Worm (Caenorhabditis elegans) whole organism, dauer: ENCODE measurements around the gene C36A4.10.

Source experiments
- unc-62 ChIP-seq: sonication (generic microtip); optimal IDR thresholded peaks from 2 replicates; lab custom pipeline; 2017; ENCODE audit warnings: missing biosample characterization, missing genetic modification reagents, missing genetic modification characterization

C36A4.10 gene

DNA sequence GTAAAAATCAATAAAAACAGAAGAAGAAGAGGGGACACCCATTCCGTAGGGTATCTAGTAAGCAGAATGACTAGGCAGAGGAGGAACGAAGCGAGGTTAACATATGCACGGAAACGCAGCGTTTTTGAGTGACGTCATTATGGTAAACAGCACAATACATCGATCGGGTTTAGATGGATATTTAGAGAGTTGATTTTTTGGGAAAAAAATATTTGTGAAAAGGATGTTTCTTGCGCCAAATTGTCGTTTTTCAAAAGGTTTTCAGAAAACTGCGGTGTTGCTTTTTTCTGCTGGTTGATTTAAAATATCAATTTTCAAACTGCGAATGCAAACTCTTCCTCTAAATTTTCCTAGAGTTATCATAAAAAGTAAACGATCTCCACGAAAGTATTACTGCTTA lies at the start of gene C36A4.10:
Gene C36A4.10 (minus strand): TSS at position 101 of the 400 bp plus-strand sequence.
- TF ChIP-seq unc-62 (GFP tag; lab: Kevin White, UChicago): no peak

DNA sequence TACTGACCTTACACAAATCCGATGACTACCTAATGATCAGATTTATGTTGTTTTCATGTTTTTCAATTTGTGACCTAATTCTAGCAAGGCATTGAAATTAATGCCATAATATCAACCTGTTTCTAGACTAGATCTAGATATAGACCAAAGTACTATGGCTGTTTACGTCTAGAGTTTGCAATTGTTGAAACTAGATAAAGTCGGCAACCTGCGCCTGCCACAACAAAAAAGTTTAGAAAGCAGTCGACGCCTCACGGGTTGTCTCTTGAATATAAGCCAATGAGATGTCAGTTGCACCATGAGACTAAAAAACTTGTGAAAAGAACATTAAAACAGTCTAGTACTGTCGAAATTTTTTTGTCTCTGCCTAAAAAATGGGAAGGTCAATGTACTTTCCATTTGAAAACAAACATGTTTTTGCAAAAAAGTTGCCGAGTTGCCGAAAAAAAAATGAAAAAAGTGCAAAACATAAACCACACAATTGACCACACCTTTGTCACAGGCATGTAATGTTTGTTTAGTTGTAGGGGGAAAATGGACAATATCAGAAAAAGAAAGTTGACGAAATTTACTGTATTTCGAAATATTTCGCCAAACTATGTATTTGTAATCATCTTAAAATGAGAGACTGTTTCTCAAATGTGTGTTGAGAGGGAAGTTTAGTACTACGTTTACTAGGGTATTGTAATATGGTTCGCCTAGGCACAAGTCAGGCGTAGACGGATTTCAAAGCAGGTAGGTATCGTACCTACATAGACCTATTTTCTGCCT lies 47.9 kb upstream of the C36A4.10 start:
- no peak for TF ChIP-seq unc-62 (GFP tag; lab: Kevin White, UChicago)

DNA sequence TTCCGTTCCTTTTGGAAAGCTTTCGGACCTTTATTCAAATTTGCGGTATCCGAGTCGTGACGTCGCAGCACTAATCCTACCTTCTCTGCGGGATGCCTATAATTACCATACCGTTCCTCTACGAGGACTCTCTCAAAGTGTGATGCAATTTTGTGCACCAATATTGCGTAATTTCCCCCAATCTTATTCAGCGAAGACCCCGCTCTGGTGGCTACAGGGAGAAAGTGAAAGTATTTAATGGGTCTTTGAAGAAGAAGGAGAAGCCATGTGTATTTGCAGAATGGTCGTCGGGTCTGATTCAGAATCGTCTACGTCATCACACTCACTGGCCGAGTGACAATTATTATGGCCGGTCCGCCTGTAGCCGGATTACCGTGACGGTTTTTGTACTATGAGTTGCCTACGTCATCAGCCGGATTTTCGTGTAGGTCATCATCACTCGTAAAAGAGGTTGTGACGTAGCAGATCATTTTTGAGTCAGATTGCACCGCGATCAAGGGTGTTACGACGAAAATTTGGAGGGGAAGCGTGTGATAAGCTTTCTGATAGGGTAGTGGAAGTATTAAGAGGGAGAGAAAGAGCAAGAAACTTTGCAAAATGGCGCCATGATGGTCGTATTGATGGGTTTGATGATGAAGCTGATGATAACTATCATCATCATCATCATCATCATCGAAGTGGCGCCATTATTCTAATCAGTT lies 45.1 kb upstream of the C36A4.10 start:
- TF ChIP-seq unc-62 (GFP tag; lab: Kevin White, UChicago): no peak

DNA sequence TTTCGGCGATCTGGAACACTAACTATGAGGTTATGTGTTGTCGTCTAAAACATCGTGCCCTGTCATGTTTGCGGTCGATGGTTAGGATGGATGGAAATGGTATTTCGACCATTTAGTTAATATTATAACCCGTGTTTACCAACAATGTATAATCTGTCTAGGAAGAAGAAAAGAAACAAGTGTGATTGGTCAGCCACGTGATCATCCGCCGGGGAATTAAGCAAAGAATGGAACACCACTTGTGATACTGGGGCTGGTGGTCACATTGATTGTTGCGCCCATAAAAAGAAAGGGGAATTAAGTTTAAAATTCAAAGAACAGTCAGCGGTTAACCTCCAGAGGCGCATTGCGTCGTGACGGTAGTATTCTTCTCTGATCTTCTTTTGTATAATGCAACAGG lies 44.3 kb upstream of the C36A4.10 start:
- TF ChIP-seq unc-62 (GFP tag; lab: Kevin White, UChicago): no peak

DNA sequence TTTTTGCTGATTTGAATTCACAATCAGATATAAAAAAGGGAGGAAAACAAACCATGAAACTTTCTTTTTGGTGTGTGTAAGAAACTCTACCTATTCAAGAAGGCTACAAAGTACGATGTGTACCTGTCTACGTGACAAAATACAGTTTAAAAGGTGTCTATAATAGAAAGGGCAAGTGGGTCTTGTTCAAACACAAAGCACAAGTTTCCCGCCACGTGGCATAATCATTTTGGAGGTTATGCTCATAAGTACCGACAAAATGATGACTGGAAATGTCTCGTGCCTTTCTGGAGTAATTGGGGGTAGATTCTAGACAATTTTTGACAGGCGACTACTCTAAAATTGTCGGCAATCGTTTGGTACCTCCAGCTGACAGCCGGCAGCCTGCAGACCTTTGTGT lies 43.6 kb upstream of the C36A4.10 start:
- TF ChIP-seq unc-62 (GFP tag; lab: Kevin White, UChicago): no peak

DNA sequence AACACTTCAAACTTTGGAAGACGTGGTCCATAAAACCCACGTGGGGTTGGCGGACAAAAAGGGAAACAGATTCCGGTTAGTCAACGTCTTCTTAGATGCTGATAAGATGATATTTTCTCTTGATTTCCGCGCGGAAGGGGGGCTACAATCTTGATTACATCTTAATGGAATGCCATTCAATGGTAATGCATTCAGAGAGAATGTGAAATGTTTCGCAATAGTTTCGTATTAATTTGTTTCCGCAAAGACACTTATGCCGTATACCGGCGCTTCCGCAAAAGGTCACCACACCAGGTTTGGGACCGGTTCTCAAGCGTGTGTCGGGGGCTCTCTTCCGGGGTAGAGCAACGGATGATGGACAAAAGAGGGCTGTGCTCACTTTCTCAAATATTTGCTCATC lies 43.2 kb upstream of the C36A4.10 start:
- TF ChIP-seq unc-62 (GFP tag; lab: Kevin White, UChicago): no peak

DNA sequence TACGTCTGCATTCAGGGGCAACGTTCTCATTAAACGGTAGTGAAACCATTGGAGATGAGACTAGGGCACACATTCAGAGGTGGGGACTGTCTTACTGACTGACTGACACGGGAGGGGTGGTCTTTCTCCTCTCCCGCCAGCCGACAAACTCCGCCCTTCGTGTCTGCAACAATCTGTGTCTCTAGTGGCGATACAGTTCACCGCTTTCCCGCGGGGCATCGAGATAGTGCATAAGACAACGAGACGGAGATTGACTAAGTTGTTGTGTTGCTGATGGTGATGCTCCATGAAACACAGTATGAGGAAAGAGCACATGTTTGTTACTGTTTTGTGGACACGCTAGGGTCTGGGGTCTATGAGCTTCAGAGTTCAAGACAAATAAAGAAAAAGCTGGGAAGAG lies 42.1 kb upstream of the C36A4.10 start:
- no peak for TF ChIP-seq unc-62 (GFP tag; lab: Kevin White, UChicago)

DNA sequence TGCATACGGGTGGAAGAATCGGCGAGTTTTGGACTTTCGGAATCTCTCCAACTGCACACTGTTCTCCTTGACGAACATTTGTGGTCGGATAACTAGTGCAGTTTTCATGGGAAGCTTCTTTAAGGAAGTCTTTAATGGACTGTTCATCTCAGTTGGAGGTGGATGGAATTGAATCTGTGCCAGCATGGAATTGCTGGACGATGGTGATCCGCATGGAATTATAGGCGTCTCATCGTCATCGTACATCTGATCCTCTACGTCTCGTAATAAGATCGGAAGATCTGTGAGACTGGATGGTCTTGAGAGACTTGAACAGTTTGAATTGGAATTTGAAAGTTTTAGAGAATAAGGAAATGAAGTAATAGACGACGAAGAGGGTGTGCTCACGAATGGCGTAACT lies 41.7 kb upstream of the C36A4.10 start:
- TF ChIP-seq unc-62 (GFP tag; lab: Kevin White, UChicago): no peak

DNA sequence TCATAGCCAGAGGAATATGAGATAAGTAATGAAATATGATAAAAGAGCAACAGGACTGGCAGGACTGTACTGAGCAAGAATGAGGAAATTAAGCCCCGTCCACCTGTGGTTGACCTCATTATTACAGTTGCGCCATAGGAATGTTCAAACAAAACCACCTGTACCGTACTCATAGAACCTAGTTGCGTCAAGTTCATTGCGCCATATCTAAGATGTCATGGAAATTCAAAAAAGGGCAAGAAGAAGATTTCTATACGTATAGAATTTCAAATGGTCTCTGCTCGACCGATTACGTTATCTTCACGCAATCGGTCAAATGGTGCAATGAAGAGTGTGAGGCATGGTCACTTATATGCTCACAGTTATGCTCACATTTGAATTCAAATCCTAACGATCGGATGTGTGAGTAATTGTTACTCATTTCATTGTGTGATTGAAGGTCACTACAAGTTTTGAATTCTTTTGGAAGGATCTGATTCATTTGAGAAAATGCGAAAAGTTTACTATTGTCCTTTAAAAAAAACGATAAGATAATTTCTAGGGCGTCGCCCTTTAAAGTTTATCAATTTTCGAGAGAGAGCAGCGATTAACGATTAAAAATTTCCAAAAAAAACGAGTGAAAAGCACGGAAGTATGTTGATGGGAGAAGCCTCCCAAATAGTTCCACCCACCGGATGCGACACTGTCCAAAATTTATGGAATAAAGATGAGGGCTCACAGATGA lies 40.6 kb upstream of the C36A4.10 start:
- TF ChIP-seq unc-62 (GFP tag; lab: Kevin White, UChicago): no peak

DNA sequence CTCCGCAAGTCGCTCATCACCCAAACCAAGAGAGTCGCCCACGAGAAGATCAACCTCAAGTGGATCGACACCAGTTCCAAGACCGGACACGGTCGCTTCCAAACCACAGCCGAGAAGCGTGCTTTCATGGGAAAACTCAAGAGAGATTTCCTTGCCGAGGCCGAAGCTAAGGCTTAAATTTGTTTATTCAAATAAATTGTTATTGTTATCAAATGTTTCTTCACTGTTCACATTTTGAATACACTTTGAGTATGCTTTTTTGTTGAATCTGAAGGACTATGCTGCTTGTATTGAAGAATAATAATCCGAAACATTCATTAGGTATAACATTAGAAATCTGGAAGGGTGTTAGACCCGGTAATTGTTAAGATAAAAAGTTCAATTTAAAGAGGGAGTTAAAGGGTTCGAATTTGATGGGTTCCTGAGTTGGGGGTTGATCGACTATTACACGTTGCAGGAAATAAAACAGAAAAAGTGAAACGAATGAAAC lies 38.1 kb upstream of the C36A4.10 start:
- TF ChIP-seq unc-62 (GFP tag; lab: Kevin White, UChicago): no peak

DNA sequence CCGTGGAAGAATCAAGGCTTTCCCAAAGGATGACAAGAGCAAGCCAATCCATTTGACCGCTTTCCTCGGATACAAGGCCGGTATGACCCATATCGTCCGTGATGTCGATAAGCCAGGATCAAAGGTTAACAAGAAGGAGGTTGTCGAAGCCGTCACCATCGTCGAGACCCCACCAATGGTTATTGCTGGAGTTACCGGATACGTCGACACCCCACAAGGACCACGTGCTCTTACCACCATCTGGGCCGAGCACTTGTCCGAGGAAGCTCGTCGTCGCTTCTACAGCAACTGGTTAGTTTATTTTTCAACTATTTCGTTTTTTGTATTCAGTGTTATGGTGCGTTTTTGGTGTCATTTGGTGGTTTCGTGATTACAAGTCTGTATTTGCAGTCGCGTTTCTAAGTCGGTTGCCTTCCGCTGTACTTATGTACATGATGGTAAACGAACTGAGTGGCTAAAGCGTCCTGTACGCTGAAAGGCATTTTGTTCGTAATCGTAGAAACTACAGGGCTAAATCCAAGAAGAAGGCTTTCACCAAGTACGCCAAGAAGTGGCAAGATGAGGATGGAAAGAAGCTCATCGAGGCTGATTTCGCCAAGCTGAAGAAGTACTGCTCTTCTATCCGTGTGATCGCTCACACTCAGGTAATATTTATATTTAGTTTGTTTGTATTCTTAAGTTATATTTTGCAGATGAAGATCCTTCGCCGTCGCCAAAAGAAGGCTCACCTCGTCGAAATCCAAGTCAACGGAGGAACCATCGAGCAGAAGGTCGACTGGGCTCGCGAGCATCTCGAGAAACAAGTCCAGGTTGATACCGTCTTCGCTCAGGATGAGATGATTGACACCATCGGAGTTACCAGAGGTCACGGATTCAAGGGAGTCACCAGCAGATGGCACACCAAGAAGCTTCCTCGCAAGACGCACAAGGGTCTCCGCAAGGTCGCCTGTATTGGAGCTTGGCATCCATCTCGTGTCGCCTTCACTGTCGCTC lies 37.0 kb upstream of the C36A4.10 start:
- TF ChIP-seq unc-62 (GFP tag; lab: Kevin White, UChicago): no peak

DNA sequence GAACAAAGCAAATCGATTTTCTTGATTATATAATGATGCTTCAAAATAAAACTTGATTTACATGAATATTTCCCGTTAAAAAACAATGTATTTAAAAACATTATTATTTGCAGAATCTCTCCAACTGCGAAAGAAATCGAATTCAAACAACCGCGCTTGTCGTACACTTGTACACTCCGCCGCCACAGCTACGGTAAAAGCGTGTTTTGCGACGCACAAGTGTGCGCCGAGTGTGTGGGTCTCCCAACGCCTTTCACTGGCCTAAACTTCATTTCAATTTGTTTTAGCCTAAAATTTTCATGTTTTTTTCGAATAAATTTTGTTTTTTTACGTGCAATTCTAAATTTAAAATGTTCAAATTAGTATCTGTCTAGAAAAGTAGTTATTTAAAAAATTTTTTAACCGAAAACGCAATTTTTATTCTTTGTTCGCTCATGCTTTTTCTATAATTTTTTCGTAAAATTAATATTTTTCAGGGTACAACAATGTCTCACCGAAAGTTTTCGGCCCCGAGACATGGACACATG lies 36.2 kb upstream of the C36A4.10 start, which contains the start of gene rpl-3:
Gene rpl-3 (plus strand): TSS at position 477 of the 527 bp plus-strand sequence.
- TF ChIP-seq unc-62 (GFP tag; lab: Kevin White, UChicago): peak; percentile 79

DNA sequence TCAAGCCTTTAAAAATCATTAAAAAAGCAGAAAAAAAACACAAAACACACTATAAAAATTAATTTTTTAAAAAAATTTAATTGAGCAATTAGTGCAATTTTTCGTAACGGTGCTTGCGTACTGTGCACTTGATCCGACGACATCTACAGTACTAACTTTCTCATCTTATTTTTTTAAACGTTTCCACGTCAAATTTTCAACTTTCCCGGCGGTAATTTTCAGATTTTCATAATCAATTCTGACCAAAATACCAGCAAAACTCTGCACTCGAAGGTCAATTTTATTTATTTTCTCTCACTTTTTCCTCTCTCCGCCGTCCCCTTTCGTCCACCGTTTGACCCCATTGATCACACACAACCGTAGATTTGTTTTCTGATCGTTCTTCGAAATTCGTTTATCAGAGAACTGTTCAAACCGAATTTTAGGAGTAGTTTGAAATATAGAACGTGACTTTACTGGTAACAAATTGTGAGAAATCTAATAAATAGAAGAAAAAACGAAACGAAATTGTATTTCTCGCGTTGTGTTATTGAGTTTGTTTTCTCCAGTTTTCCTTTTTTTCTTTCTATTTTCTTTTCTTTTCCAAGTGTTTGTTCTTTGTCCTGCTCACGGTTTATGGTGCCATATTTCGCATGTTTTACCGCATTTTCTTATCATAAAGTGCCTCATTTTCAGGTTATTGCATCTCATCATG lies 32.7 kb upstream of the C36A4.10 start, which contains the start of gene acs-19:
Gene acs-19 (plus strand): TSS at position 676 of the 694 bp plus-strand sequence.
- no peak for TF ChIP-seq unc-62 (GFP tag; lab: Kevin White, UChicago)

DNA sequence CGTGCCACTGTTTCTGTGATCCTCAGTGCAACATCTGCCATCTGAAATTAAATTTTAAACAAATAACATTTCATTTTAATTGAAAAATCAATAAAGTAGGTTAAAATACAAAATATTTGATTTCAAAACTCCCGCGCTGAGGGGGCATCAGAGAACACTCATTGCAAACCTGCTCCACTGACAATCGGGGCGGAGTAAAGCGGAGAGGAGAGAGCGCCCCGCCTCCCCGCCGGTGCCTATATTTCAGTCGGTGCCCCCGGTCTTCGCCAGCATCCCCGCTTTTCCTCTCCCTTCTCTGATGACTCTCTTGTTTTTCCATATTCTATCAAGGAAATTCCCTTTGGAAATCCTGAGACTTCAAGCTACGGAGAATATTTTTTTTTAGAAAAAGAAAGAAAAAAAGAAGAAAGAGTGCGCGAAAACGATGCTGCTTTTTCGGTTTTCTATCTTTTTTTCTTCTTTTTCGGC lies 31.7 kb upstream of the C36A4.10 start, which contains the start of gene brc-1:
Gene brc-1 (minus strand): TSS at position 51 of the 468 bp plus-strand sequence.
- TF ChIP-seq unc-62 (GFP tag; lab: Kevin White, UChicago): no peak
